Worm (Caenorhabditis elegans) whole organism, L4/young adult: ENCODE data around the gene arx-2.

Experiments used
- W03F9.2 ChIP-seq: fragments of 150-350 bp; optimal IDR thresholded peaks from 2 replicates; lab custom pipeline; 2014; ENCODE audit warnings: missing biosample characterization, missing genetic modification characterization
- dao-5 ChIP-seq: sonication (generic microtip); optimal IDR thresholded peaks from 2 replicates; lab custom pipeline; 2016; ENCODE audit warnings: missing genotype, missing genetic modification characterization, moderate library complexity, missing compliant biosample characterization
- him-1 ChIP-seq: sonication (generic microtip); optimal IDR thresholded peaks from 2 replicates; lab custom pipeline; 2016; ENCODE audit warnings: missing genotype, missing genetic modification reagents, missing genetic modification characterization, missing compliant biosample characterization

Gene arx-2

DNA sequence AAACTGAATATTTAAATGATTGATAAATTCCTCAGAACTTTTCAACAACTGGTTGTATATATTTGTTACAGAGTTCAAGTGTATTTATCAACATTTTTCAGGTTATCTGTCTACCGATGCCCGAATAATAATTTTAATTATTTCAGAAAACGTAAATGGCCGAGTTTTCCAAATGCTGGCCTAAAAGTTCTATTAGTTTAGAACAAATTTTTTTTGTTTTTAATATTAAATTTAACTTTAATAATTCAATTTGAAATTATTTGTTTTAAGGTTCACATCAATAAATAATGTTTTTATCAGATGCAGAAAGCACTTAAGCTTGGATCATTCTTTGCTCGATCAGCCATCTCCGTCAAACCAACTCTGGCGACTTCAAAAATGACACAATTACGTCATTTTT lies 23.8 kb downstream of the arx-2 start, which contains the start of gene trx-2:
Gene trx-2, plus strand, starts transcription at position 301 of the 400 bp plus-strand sequence.
- no peak for TF ChIP-seq dao-5 (tag; lab: Kevin White, UChicago)
- no peak for TF ChIP-seq W03F9.2 (tag; lab: Kevin White, UChicago)
- TF ChIP-seq him-1 (tag; lab: Kevin White, UChicago): no peak

- TF ChIP-seq dao-5 (tag; lab: Kevin White, UChicago) (no peak), W03F9.2 (tag; lab: Kevin White, UChicago) (no peak), him-1 (tag; lab: Kevin White, UChicago) (no peak)
These were observed 24.2 kb downstream of the arx-2 start, which contains the start of gene gcy-6 for ce11 chrV:10313953-10314352. TSS of gene gcy-6 (minus strand) at chrV:10314053.

DNA sequence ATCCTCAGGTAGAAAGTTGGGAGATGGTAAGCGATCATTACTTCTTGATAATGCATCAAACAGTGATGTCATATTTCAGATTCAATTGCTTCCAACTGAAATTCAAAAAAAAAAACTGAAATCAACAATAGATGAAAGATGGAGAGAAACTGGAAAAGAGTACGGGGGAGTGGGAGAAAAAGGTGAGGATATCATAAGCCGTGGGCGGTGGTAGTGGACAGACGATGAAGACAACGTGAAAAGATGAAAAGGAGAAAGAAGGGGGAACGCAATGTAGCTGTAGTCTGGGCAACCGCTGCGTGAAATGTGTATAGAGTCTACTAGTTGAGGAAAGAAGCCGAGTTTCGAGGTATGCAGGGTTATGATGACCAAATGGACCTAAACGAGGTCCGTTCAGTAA lies 30.9 kb downstream of the arx-2 start, which contains the start of gene che-12:
Gene che-12, minus strand, starts transcription at position 101 of the 400 bp plus-strand sequence.
- TF ChIP-seq him-1 (tag; lab: Kevin White, UChicago) (no peak), W03F9.2 (tag; lab: Kevin White, UChicago) (no peak), dao-5 (tag; lab: Kevin White, UChicago) (no peak)

DNA sequence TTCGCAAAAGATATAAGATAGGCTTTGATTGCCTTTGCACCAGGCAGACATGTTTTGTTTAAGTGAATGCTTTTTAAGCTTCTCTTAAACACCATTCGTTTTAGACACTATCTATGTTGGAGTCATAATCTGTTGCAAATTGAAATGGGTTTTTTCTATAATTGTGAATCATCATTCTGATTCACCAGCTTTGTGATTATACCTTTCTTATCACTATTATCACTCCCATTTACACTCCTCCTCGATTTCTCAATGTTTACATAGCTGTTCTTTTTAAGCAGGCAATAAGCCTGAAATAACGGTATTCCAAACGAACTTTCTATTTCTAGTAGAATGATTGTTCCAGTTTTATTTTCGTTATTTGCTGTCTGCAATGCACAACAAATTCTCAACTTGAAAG lies 41.1 kb downstream of the arx-2 start, which contains the start of gene B0024.4:
Gene B0024.4, plus strand, starts transcription at position 301 of the 400 bp plus-strand sequence.
- no peak for TF ChIP-seq him-1 (tag; lab: Kevin White, UChicago)
- TF ChIP-seq W03F9.2 (tag; lab: Kevin White, UChicago): no peak
- TF ChIP-seq dao-5 (tag; lab: Kevin White, UChicago): no peak

DNA sequence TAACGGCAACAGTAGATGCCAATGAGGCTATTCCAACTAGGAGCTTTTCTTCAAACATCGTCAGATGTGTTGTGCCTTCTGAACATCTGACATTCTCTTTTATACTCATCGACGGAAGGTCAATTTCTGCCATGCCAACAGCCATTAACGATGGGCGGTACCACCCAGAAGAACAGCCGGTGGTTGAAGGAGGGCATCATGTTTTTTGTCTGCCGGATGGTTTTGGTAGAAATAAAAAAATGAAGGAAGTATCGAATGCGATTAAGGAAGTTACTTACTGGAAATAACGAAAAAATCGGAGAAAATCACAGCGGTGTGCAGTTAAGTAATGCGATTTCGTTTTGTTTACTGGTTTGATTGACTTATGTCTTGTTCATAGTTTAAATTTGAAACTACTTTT lies 43.6 kb downstream of the arx-2 start, which contains the start of gene col-150:
Gene col-150, minus strand, starts transcription at position 101 of the 400 bp plus-strand sequence.
- TF ChIP-seq dao-5 (tag; lab: Kevin White, UChicago) (no peak), him-1 (tag; lab: Kevin White, UChicago) (no peak), W03F9.2 (tag; lab: Kevin White, UChicago) (no peak)

- TF ChIP-seq dao-5 (tag; lab: Kevin White, UChicago) (no peak), W03F9.2 (tag; lab: Kevin White, UChicago) (no peak), him-1 (tag; lab: Kevin White, UChicago) (no peak)
These were observed 45.3 kb downstream of the arx-2 start, which contains the start of gene col-149 for ce11 chrV:10292819-10293357. TSS of gene col-149 (minus strand) at chrV:10292869.

- TF ChIP-seq dao-5 (tag; lab: Kevin White, UChicago) (no peak), him-1 (tag; lab: Kevin White, UChicago) (no peak), W03F9.2 (tag; lab: Kevin White, UChicago) (no peak)
These were observed 46.3 kb downstream of the arx-2 start for ce11 chrV:10291848-10292247.

- TF ChIP-seq dao-5 (tag; lab: Kevin White, UChicago) (no peak), W03F9.2 (tag; lab: Kevin White, UChicago) (no peak), him-1 (tag; lab: Kevin White, UChicago) (no peak)
These were observed 48.4 kb downstream of the arx-2 start, which contains the start of gene B0024.15 for ce11 chrV:10289743-10290142. TSS of gene B0024.15 (plus strand) at chrV:10290043.

DNA sequence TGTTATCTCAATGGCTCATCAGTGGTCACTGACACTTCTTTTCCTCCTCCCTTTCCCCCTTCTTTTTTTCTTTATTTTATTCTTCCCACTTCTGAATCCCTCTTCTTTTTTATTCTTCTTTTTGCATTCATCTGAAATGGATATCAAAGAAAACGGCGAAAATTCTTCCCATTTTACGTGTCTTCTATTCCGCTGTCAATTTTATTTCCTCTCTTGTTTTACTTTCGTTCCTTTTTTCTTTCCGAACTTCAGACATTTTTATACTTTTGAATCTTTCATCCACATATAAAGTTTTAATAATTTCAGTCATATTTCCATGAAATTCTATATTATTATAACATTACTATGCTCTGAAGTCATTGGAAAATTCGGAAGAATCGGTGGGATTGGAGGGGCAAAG lies 50.9 kb downstream of the arx-2 start, which contains the start of gene B0024.3:
Gene B0024.3, plus strand, starts transcription at position 301 of the 400 bp plus-strand sequence.
- TF ChIP-seq W03F9.2 (tag; lab: Kevin White, UChicago) (no peak), him-1 (tag; lab: Kevin White, UChicago) (no peak), dao-5 (tag; lab: Kevin White, UChicago) (no peak)

DNA sequence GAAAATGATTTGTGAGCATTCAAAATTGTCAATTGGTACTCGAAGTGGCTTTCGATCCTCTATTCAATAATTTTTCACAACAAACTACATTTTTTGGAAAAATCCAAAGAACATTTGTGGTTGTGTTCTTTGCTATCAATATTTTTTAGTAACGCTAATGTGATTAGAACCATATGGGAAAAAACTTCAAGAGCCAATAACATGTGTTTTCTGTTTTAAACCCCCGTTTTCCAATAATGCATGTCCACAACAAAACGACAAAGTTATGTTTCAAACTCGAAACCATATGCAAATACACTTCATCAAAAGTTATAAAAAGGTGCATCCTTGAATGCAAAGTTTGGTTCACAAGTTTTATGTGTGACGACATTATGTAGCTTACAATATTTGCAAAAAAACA lies 52.3 kb downstream of the arx-2 start:
- TF ChIP-seq him-1 (tag; lab: Kevin White, UChicago): no peak
- no peak for TF ChIP-seq W03F9.2 (tag; lab: Kevin White, UChicago)
- TF ChIP-seq dao-5 (tag; lab: Kevin White, UChicago): no peak
